Fruit fly (Drosophila melanogaster) whole organism, embryonic: ENCODE data around the gene cav.

Source experiments
- B-H2 ChIP-seq: fragments of 200-800 bp; sonication (Bioruptor generic); optimal IDR thresholded peaks from 2 replicates; lab custom pipeline; 2018; ENCODE audit warnings: missing biosample characterization, mild to moderate bottlenecking, missing genetic modification characterization
- Bdp1 ChIP-seq: fragments of 200-800 bp; sonication (Bioruptor generic); optimal IDR thresholded peaks from 3 replicates; lab custom pipeline; 2016; ENCODE audit warnings: missing biosample characterization, missing genetic modification characterization
- CG10209 ChIP-seq: fragments of 200-800 bp; sonication (Bioruptor generic); optimal IDR thresholded peaks from 3 replicates; lab custom pipeline; 2017; ENCODE audit warnings: missing biosample characterization, mild to moderate bottlenecking, missing genetic modification characterization, missing genetic modification reagents
- CG11398 ChIP-seq: fragments of 200-800 bp; sonication (Bioruptor generic); optimal IDR thresholded peaks from 2 replicates; lab custom pipeline; 2016; ENCODE audit warnings: missing biosample characterization, missing genetic modification characterization
- CG11696 ChIP-seq: fragments of 200-800 bp; sonication (Bioruptor generic); IDR thresholded peaks from 2 replicates; pipeline ENCODE4 v1.3.6; 2022; ENCODE audit warnings: missing biosample characterization, missing genetic modification characterization
- CG12744 ChIP-seq: fragments of 200-800 bp; sonication (Bioruptor generic); optimal IDR thresholded peaks from 2 replicates; lab custom pipeline; 2016; ENCODE audit warnings: missing biosample characterization, missing genetic modification characterization
- CG14441 ChIP-seq: fragments of 200-800 bp; sonication (Bioruptor generic); IDR thresholded peaks from 2 replicates; pipeline ENCODE4 v1.3.6; 2022; ENCODE audit warnings: missing biosample characterization, missing genetic modification characterization
- CG1602 ChIP-seq: fragments of 200-800 bp; sonication (Bioruptor generic); optimal IDR thresholded peaks from 3 replicates; lab custom pipeline; 2016; ENCODE audit warnings: missing biosample characterization, missing genetic modification characterization
- CG16779 ChIP-seq: fragments of 200-800 bp; sonication (Bioruptor generic); IDR thresholded peaks from 2 replicates; pipeline ENCODE4 v1.3.6; 2022; ENCODE audit warnings: missing biosample characterization, missing genetic modification characterization
- CG17359 ChIP-seq: fragments of 200-800 bp; sonication (Bioruptor generic); optimal IDR thresholded peaks from 3 replicates; lab custom pipeline; 2018; ENCODE audit warnings: missing biosample characterization, mild to moderate bottlenecking, missing genetic modification characterization, moderate library complexity
- CG17912 ChIP-seq: fragments of 200-800 bp; sonication (Bioruptor generic); optimal IDR thresholded peaks from 2 replicates; lab custom pipeline; 2018; ENCODE audit warnings: missing biosample characterization, mild to moderate bottlenecking, missing genetic modification characterization
- CG18011 ChIP-seq: fragments of 200-800 bp; sonication (Bioruptor generic); optimal IDR thresholded peaks from 2 replicates; lab custom pipeline; 2017; ENCODE audit warnings: missing biosample characterization, missing genetic modification characterization, mild to moderate bottlenecking, moderate library complexity, missing genotype
- CG18262 ChIP-seq: fragments of 200-800 bp; optimal IDR thresholded peaks from 3 replicates; lab custom pipeline; 2019; ENCODE audit warnings: missing biosample characterization, mild to moderate bottlenecking, missing genetic modification characterization, moderate library complexity
- CG1832 ChIP-seq: fragments of 200-800 bp; sonication (Bioruptor generic); optimal IDR thresholded peaks from 2 replicates; lab custom pipeline; 2017; ENCODE audit warnings: missing biosample characterization, mild to moderate bottlenecking, missing genetic modification characterization, inconsistent platforms
- CG30403 ChIP-seq: fragments of 200-800 bp; sonication (Bioruptor generic); optimal IDR thresholded peaks from 3 replicates; lab custom pipeline; 2016; ENCODE audit warnings: missing biosample characterization, missing genetic modification characterization
- CG3065 ChIP-seq: fragments of 200-800 bp; sonication (Bioruptor generic); optimal IDR thresholded peaks from 2 replicates; lab custom pipeline; 2016; ENCODE audit warnings: missing biosample characterization, missing genetic modification characterization
- CG34422 ChIP-seq: fragments of 200-800 bp; sonication (Bioruptor generic); IDR thresholded peaks from 3 replicates; pipeline ENCODE4 v1.3.6; 2022; ENCODE audit warnings: missing biosample characterization, missing genetic modification characterization
- CG4707 ChIP-seq: fragments of 200-800 bp; sonication (Bioruptor generic); optimal IDR thresholded peaks from 2 replicates; lab custom pipeline; 2018; ENCODE audit warnings: missing biosample characterization, mild to moderate bottlenecking, missing genetic modification characterization, moderate library complexity
- CG8388 ChIP-seq: fragments of 200-800 bp; sonication (Bioruptor generic); optimal IDR thresholded peaks from 2 replicates; lab custom pipeline; 2019; ENCODE audit warnings: missing biosample characterization, mild to moderate bottlenecking, missing genetic modification characterization, moderate library complexity
- CHES-1-like ChIP-seq: fragments of 200-800 bp; sonication (Bioruptor generic); optimal IDR thresholded peaks from 2 replicates; lab custom pipeline; 2016; ENCODE audit warnings: missing biosample characterization, missing genetic modification characterization
- Dip2 ChIP-seq: fragments of 200-800 bp; sonication (Bioruptor generic); IDR thresholded peaks from 2 replicates; pipeline ENCODE4 v1.3.6; 2022; ENCODE audit warnings: missing biosample characterization, missing genetic modification characterization
- Gsc ChIP-seq: fragments of 200-800 bp; sonication (Bioruptor generic); IDR thresholded peaks from 2 replicates; pipeline ENCODE4 v1.3.6; 2022; ENCODE audit warnings: missing biosample characterization, missing genetic modification characterization
- H15 ChIP-seq: fragments of 200-800 bp; sonication (Bioruptor generic); IDR thresholded peaks from 3 replicates; pipeline ENCODE4 v1.3.6; 2022; ENCODE audit warnings: missing biosample characterization, missing genetic modification characterization
- HLH3B ChIP-seq: fragments of 200-800 bp; sonication (Bioruptor generic); IDR thresholded peaks from 2 replicates; pipeline ENCODE4 v1.3.6; 2022; ENCODE audit warnings: missing biosample characterization, missing genetic modification characterization
- Lim3 ChIP-seq: fragments of 200-800 bp; sonication (Bioruptor generic); IDR thresholded peaks from 2 replicates; pipeline ENCODE4 v1.3.6; 2022; ENCODE audit warnings: missing biosample characterization, missing genetic modification characterization
- Med ChIP-seq: fragments of 200-800 bp; sonication (Bioruptor generic); peaks from one replicate; lab custom pipeline; 2016; ENCODE audit warnings: missing biosample characterization, missing genetic modification characterization, mild to moderate bottlenecking, inconsistent platforms, moderate library complexity
- NC2α ChIP-seq: fragments of 200-800 bp; sonication (Bioruptor generic); optimal IDR thresholded peaks from 2 replicates; lab custom pipeline; 2016; ENCODE audit warnings: missing biosample characterization, missing genetic modification characterization
- Oli ChIP-seq: fragments of 200-800 bp; sonication (Bioruptor generic); optimal IDR thresholded peaks from 2 replicates; lab custom pipeline; 2018; ENCODE audit warnings: missing biosample characterization, mild to moderate bottlenecking, missing genetic modification characterization, moderate library complexity
- Opbp ChIP-seq: fragments of 200-800 bp; sonication (Bioruptor generic); IDR thresholded peaks from 3 replicates; pipeline ENCODE4 v1.3.6; 2022; ENCODE audit warnings: missing biosample characterization, missing genetic modification characterization; ENCODE audit not compliant: partially characterized antibody
- Tbp ChIP-seq: fragments of >200 bp; optimal IDR thresholded peaks from 2 replicates; lab custom pipeline; 2018; ENCODE audit warnings: missing biosample characterization, missing genetic modification characterization
- ac ChIP-seq: fragments of 200-800 bp; sonication (Bioruptor generic); optimal IDR thresholded peaks from 3 replicates; lab custom pipeline; 2017; ENCODE audit warnings: missing biosample characterization, mild to moderate bottlenecking, missing genetic modification characterization
- bab2 ChIP-seq: fragments of 200-800 bp; sonication (Bioruptor generic); optimal IDR thresholded peaks from 2 replicates; lab custom pipeline; 2016; ENCODE audit warnings: missing biosample characterization, missing genetic modification characterization
- chif ChIP-seq, 2 experiments: fragments of 200-800 bp; sonication (Bioruptor generic); optimal IDR thresholded peaks; 3 replicates each; lab custom pipeline; 2016; ENCODE audit warnings: missing biosample characterization in 2 of 2, missing genetic modification characterization in 2 of 2
- crc ChIP-seq: fragments of 200-800 bp; sonication (Bioruptor generic); optimal IDR thresholded peaks from 2 replicates; lab custom pipeline; 2016; ENCODE audit warnings: missing biosample characterization, missing genetic modification characterization
- eve ChIP-seq, 2 experiments: fragments of >200 bp; optimal IDR thresholded peaks; 2 replicates each; lab custom pipeline; 2017; ENCODE audit warnings: missing biosample characterization in 2 of 2, missing genetic modification characterization in 2 of 2
- ftz-f1 ChIP-seq: fragments of 200-800 bp; sonication (Bioruptor generic); optimal IDR thresholded peaks from 2 replicates; lab custom pipeline; 2016; ENCODE audit warnings: missing biosample characterization, missing genetic modification characterization
- gce ChIP-seq: fragments of 200-800 bp; sonication (Bioruptor generic); IDR thresholded peaks from 3 replicates; pipeline ENCODE4 v1.3.6; 2022; ENCODE audit warnings: missing biosample characterization, missing genetic modification characterization
- grau ChIP-seq: fragments of 200-800 bp; optimal IDR thresholded peaks from 3 replicates; lab custom pipeline; 2019; ENCODE audit warnings: missing biosample characterization, mild to moderate bottlenecking, missing genetic modification characterization, moderate library complexity
- mirr ChIP-seq: fragments of 200-800 bp; sonication (Bioruptor generic); optimal IDR thresholded peaks from 3 replicates; lab custom pipeline; 2018; ENCODE audit warnings: missing biosample characterization, mild to moderate bottlenecking, missing genetic modification characterization
- p53 ChIP-seq: fragments of 200-800 bp; sonication (Bioruptor generic); optimal IDR thresholded peaks from 2 replicates; lab custom pipeline; 2016; ENCODE audit warnings: missing biosample characterization, missing genetic modification characterization
- pho ChIP-seq: fragments of 200-800 bp; sonication (Bioruptor generic); optimal IDR thresholded peaks from 2 replicates; lab custom pipeline; 2016; ENCODE audit warnings: missing biosample characterization, missing genetic modification characterization
- pnt ChIP-seq: fragments of 200-800 bp; sonication (Bioruptor generic); optimal IDR thresholded peaks from 3 replicates; lab custom pipeline; 2016; ENCODE audit warnings: missing biosample characterization, missing genetic modification characterization
- pum ChIP-seq: fragments of 200-800 bp; sonication (Bioruptor generic); optimal IDR thresholded peaks from 2 replicates; lab custom pipeline; 2016; ENCODE audit warnings: missing biosample characterization, missing genetic modification characterization
- run ChIP-seq: fragments of 200-800 bp; sonication (Bioruptor generic); optimal IDR thresholded peaks from 3 replicates; lab custom pipeline; 2018; ENCODE audit warnings: missing biosample characterization, mild to moderate bottlenecking, missing genetic modification characterization
- sens ChIP-seq: fragments of 200-800 bp; sonication (Bioruptor generic); peaks from one replicate; lab custom pipeline; 2016; ENCODE audit warnings: missing biosample characterization, missing genetic modification characterization
- seq ChIP-seq: fragments of 200-800 bp; sonication (Bioruptor generic); IDR thresholded peaks from 2 replicates; pipeline ENCODE4 v1.3.6; 2022; ENCODE audit warnings: missing biosample characterization, missing genetic modification characterization
- sisA ChIP-seq: fragments of 200-800 bp; sonication (Bioruptor generic); IDR thresholded peaks from 2 replicates; pipeline ENCODE4 v1.3.6; 2022; ENCODE audit warnings: missing biosample characterization, missing genetic modification characterization
- sob ChIP-seq: fragments of 200-800 bp; sonication (Bioruptor generic); IDR thresholded peaks from 2 replicates; pipeline ENCODE4 v1.3.6; 2022; ENCODE audit warnings: missing biosample characterization, missing genetic modification characterization
- tll ChIP-seq, 2 experiments: fragments of 200-800 bp in 1 of 2; fragments of >200 bp in 1 of 2; sonication (Bioruptor generic) in 1 of 2; optimal IDR thresholded peaks; 2 replicates each; lab custom pipeline; 2017 to 2019; ENCODE audit warnings: missing biosample characterization in 2 of 2, missing genetic modification characterization in 2 of 2, mild to moderate bottlenecking in 1 of 2, moderate library complexity in 1 of 2
- usp ChIP-seq: fragments of >200 bp; optimal IDR thresholded peaks from 2 replicates; lab custom pipeline; 2017; ENCODE audit warnings: missing biosample characterization, missing genetic modification characterization

cav gene

dm6 chr3R:24221334-24222302 lies 715 bp downstream of the cav start, which contains the start of gene twin (continued):
- TF ChIP-seq bab2 (GFP tag; lab: Kevin White, UChicago) (peak; percentile 68), CG18011 (GFP tag; lab: Kevin White, UChicago) (peak; percentile 44), CG4707 (GFP tag; lab: Kevin White, UChicago) (no peak), CG18262 (tag; lab: Kevin White, UChicago) (peak; percentile 42), CG17912 (no peak), CG1602 (peak; percentile 57), pnt (GFP tag; lab: Kevin White, UChicago) (peak; percentile 23), sisA (GFP tag; lab: Robert Waterston, UW) (no peak; the same call in 1 of the 2 replicates), grau (peak; percentile 62), usp (no peak), pum (peak; percentile 70), CG14441 (GFP tag; lab: Robert Waterston, UW) (no peak; the same call in 1 of the 2 replicates), CG1832 (GFP tag; lab: Kevin White, UChicago) (no peak), ac (GFP tag; lab: Kevin White, UChicago) (no peak), CG8388 (GFP tag; lab: Kevin White, UChicago) (no peak), Lim3 (GFP tag; lab: Robert Waterston, UW) (no peak), eve (GFP tag; optimal IDR thresholded peaks at IDR 0.05; lab: Kevin White, UChicago) (no peak), Oli (tag; lab: Kevin White, UChicago) (peak; percentile 15), chif (GFP tag; optimal IDR thresholded peaks at IDR 0.05; lab: Kevin White, UChicago) (peak; percentile 11 to 69), Bdp1 (peak; percentile 22), H15 (peak; percentile 23; the same call in 1 of the 3 replicates), CHES-1-like (GFP tag; lab: Kevin White, UChicago) (peak; percentile 72), sens (GFP tag; lab: Kevin White, UChicago) (peak; percentile 94), Opbp (GFP tag; lab: Robert Waterston, UW) (no peak; the same call in 2 of the 3 replicates), crc (GFP tag; lab: Kevin White, UChicago) (no peak), pho (GFP tag; lab: Kevin White, UChicago) (peak; percentile 68), CG3065 (GFP tag; lab: Kevin White, UChicago) (peak; percentile 29), run (no peak), sob (GFP tag; lab: Robert Waterston, UW) (peak; percentile 62), Dip2 (GFP tag; lab: Robert Waterston, UW) (no peak), Med (GFP tag; lab: Kevin White, UChicago) (peak; percentile 92), p53 (GFP tag; lab: Kevin White, UChicago) (peak; percentile 31), gce (no peak), CG10209 (GFP tag; lab: Kevin White, UChicago) (peak; percentile 11), CG12744 (GFP tag; lab: Kevin White, UChicago) (peak; percentile 4), CG11696 (GFP tag; lab: Robert Waterston, UW) (no peak), tll (GFP tag; optimal IDR thresholded peaks at IDR 0.05; lab: Kevin White, UChicago) (no peak), CG11398 (GFP tag; lab: Kevin White, UChicago) (no peak), Gsc (GFP tag; lab: Robert Waterston, UW) (no peak), CG30403 (GFP tag; lab: Kevin White, UChicago) (peak; percentile 74), CG17359 (peak; percentile 35), ftz-f1 (GFP tag; lab: Kevin White, UChicago) (no peak), NC2α (GFP tag; lab: Kevin White, UChicago) (no peak), seq (GFP tag; lab: Robert Waterston, UW) (no peak), CG34422 (GFP tag; lab: Robert Waterston, UW) (peak; percentile 56; the same call in 2 of the 3 replicates), mirr (GFP tag; lab: Kevin White, UChicago) (no peak), Tbp (no peak), HLH3B (GFP tag; lab: Robert Waterston, UW) (0 out of 2 replicates have a peak, but pooled peaks have one; percentile 16), B-H2 (GFP tag; lab: Kevin White, UChicago) (peak; percentile 67), CG16779 (GFP tag; lab: Robert Waterston, UW) (no peak)
